Worm (Caenorhabditis elegans) whole organism, late embryonic: ENCODE results near the gene srxa-1.

ENCODE experiments used
- C08G9.2 ChIP-seq: sonication (generic microtip); optimal IDR thresholded peaks from 2 replicates; lab custom pipeline; 2016; ENCODE audit warnings: mild to moderate bottlenecking, missing genetic modification characterization, moderate library complexity, missing compliant biosample characterization
- F13H6.1 ChIP-seq: sonication (generic microtip); optimal IDR thresholded peaks from 2 replicates; lab custom pipeline; 2016; ENCODE audit warnings: missing genetic modification characterization, missing compliant biosample characterization
- K02D7.2 ChIP-seq: sonication (generic microtip); optimal IDR thresholded peaks from 2 replicates; lab custom pipeline; 2017; ENCODE audit warnings: mild to moderate bottlenecking, missing genetic modification characterization, missing compliant biosample characterization
- T23F11.4 ChIP-seq: fragments of 200-800 bp; sonication (Bioruptor generic); optimal IDR thresholded peaks from 2 replicates; lab custom pipeline; 2018; ENCODE audit warnings: mild to moderate bottlenecking, missing genetic modification characterization, missing compliant biosample characterization
- Y22D7AL.16 ChIP-seq: sonication (generic microtip); optimal IDR thresholded peaks from 2 replicates; lab custom pipeline; 2016; ENCODE audit warnings: missing genetic modification characterization, missing compliant biosample characterization
- ahr-1 ChIP-seq: sonication (generic microtip); optimal IDR thresholded peaks from 2 replicates; lab custom pipeline; 2016; ENCODE audit warnings: missing genetic modification characterization, missing compliant biosample characterization
- ama-1 ChIP-seq: fragments of 150-350 bp; optimal IDR thresholded peaks from 2 replicates; lab custom pipeline; 2014
- ceh-14 ChIP-seq: sonication (generic microtip); optimal IDR thresholded peaks from 2 replicates; lab custom pipeline; 2016; ENCODE audit warnings: missing genotype, missing genetic modification characterization, missing compliant biosample characterization
- ceh-18 ChIP-seq: sonication (generic microtip); optimal IDR thresholded peaks from 2 replicates; lab custom pipeline; 2016; ENCODE audit warnings: missing genetic modification characterization, missing compliant biosample characterization
- ceh-19 ChIP-seq: fragments of 200-800 bp; sonication (Bioruptor generic); optimal IDR thresholded peaks from 2 replicates; lab custom pipeline; 2018; ENCODE audit warnings: mild to moderate bottlenecking, missing genetic modification characterization, missing compliant biosample characterization
- ceh-2 ChIP-seq: sonication (generic microtip); optimal IDR thresholded peaks from 2 replicates; lab custom pipeline; 2016; ENCODE audit warnings: missing genotype, missing genetic modification characterization, missing compliant biosample characterization
- ceh-22 ChIP-seq: sonication (generic microtip); optimal IDR thresholded peaks from 2 replicates; lab custom pipeline; 2017; ENCODE audit warnings: missing biosample characterization, missing genetic modification characterization
- ceh-24 ChIP-seq: sonication (generic microtip); optimal IDR thresholded peaks from 2 replicates; lab custom pipeline; 2016; ENCODE audit warnings: mild to moderate bottlenecking, missing genetic modification characterization, missing compliant biosample characterization
- ceh-30 ChIP-seq: fragments of 150-350 bp; optimal IDR thresholded peaks from 2 replicates; lab custom pipeline; 2014; ENCODE audit warnings: missing biosample characterization, missing genetic modification characterization
- ceh-31 ChIP-seq: sonication (generic microtip); optimal IDR thresholded peaks from 2 replicates; lab custom pipeline; 2016; ENCODE audit warnings: missing genetic modification characterization, missing compliant biosample characterization
- ceh-34 ChIP-seq: sonication (generic microtip); optimal IDR thresholded peaks from 2 replicates; lab custom pipeline; 2016; ENCODE audit warnings: mild to moderate bottlenecking, missing genetic modification characterization, missing compliant biosample characterization
- ceh-48 ChIP-seq: sonication (generic microtip); optimal IDR thresholded peaks from 2 replicates; lab custom pipeline; 2016; ENCODE audit warnings: missing genetic modification characterization, inconsistent platforms, missing compliant biosample characterization
- ceh-9 ChIP-seq: sonication (generic microtip); optimal IDR thresholded peaks from 2 replicates; lab custom pipeline; 2016; ENCODE audit warnings: mild to moderate bottlenecking, missing genetic modification characterization, inconsistent platforms, missing compliant biosample characterization
- che-1 ChIP-seq: sonication (generic microtip); optimal IDR thresholded peaks from 2 replicates; lab custom pipeline; 2016; ENCODE audit warnings: mild to moderate bottlenecking, missing genetic modification characterization, missing compliant biosample characterization
- dmd-4 ChIP-seq: sonication (generic microtip); optimal IDR thresholded peaks from 2 replicates; lab custom pipeline; 2016; ENCODE audit warnings: borderline replicate concordance, missing genetic modification characterization, missing compliant biosample characterization
- elt-2 ChIP-seq: sonication (generic microtip); optimal IDR thresholded peaks from 2 replicates; lab custom pipeline; 2016; ENCODE audit warnings: missing genetic modification reagents, missing genetic modification characterization, missing compliant biosample characterization
- ets-4 ChIP-seq: sonication (generic microtip); optimal IDR thresholded peaks from 2 replicates; lab custom pipeline; 2016; ENCODE audit warnings: missing genetic modification characterization, missing compliant biosample characterization
- eyg-1 ChIP-seq: sonication (generic microtip); optimal IDR thresholded peaks from 2 replicates; lab custom pipeline; 2016; ENCODE audit warnings: missing genotype, missing genetic modification characterization, missing compliant biosample characterization
- fkh-6 ChIP-seq: sonication (generic microtip); optimal IDR thresholded peaks from 2 replicates; lab custom pipeline; 2016; ENCODE audit warnings: missing genetic modification characterization, missing compliant biosample characterization
- gmeb-2 ChIP-seq: sonication (generic microtip); optimal IDR thresholded peaks from 2 replicates; lab custom pipeline; 2016; ENCODE audit warnings: missing genetic modification characterization, inconsistent platforms, missing compliant biosample characterization
- hlh-13 ChIP-seq: fragments of 200-800 bp; sonication (Bioruptor generic); optimal IDR thresholded peaks from 2 replicates; lab custom pipeline; 2018; ENCODE audit warnings: mild to moderate bottlenecking, missing genetic modification characterization, missing compliant biosample characterization
- hlh-15 ChIP-seq: sonication (generic microtip); optimal IDR thresholded peaks from 2 replicates; lab custom pipeline; 2016; ENCODE audit warnings: missing genetic modification characterization, missing compliant biosample characterization
- hlh-30 ChIP-seq: sonication (generic microtip); optimal IDR thresholded peaks from 2 replicates; lab custom pipeline; 2017; ENCODE audit warnings: antibody characterized with exemption, missing genetic modification characterization, missing compliant biosample characterization; ENCODE audit not compliant: insufficient read depth
- hlh-6 ChIP-seq: sonication (generic microtip); optimal IDR thresholded peaks from 2 replicates; lab custom pipeline; 2016; ENCODE audit warnings: missing genotype, missing genetic modification characterization, missing compliant biosample characterization
- hlh-8 ChIP-seq: sonication (generic microtip); optimal IDR thresholded peaks from 2 replicates; lab custom pipeline; 2016; ENCODE audit warnings: missing genotype, missing genetic modification characterization, missing compliant biosample characterization
- madf-2 ChIP-seq: sonication (generic microtip); optimal IDR thresholded peaks from 2 replicates; lab custom pipeline; 2017; ENCODE audit warnings: missing genetic modification characterization, missing compliant biosample characterization
- nfya-1 ChIP-seq: sonication (generic microtip); optimal IDR thresholded peaks from 2 replicates; lab custom pipeline; 2017; ENCODE audit warnings: missing genetic modification characterization, mild to moderate bottlenecking, missing compliant biosample characterization, antibody characterized with exemption, moderate library complexity
- nhr-11 ChIP-seq: fragments of 150-350 bp; optimal IDR thresholded peaks from 2 replicates; lab custom pipeline; 2014; ENCODE audit warnings: missing biosample characterization, missing genetic modification characterization
- npax-4 ChIP-seq: sonication (generic microtip); optimal IDR thresholded peaks from 2 replicates; lab custom pipeline; 2016; ENCODE audit warnings: missing genetic modification characterization, missing compliant biosample characterization
- odd-2 ChIP-seq: sonication (generic microtip); optimal IDR thresholded peaks from 2 replicates; lab custom pipeline; 2017; ENCODE audit warnings: antibody characterized with exemption, mild to moderate bottlenecking, missing genetic modification characterization, missing compliant biosample characterization
- pag-3 ChIP-seq: sonication (generic microtip); optimal IDR thresholded peaks from 2 replicates; lab custom pipeline; 2016; ENCODE audit warnings: missing compliant biosample characterization, missing genetic modification characterization, borderline replicate concordance
- pat-9 ChIP-seq: fragments of 200-800 bp; sonication (Bioruptor generic); optimal IDR thresholded peaks from 2 replicates; lab custom pipeline; 2018; ENCODE audit warnings: mild to moderate bottlenecking, missing genetic modification characterization, moderate library complexity, missing compliant biosample characterization
- pax-1 ChIP-seq: fragments of 150-350 bp; optimal IDR thresholded peaks from 2 replicates; lab custom pipeline; 2014; ENCODE audit warnings: missing biosample characterization, missing genetic modification characterization
- pha-4 ChIP-seq: fragments of 150-350 bp; optimal IDR thresholded peaks from 2 replicates; lab custom pipeline; 2018; ENCODE audit warnings: missing biosample characterization, missing genetic modification reagents, missing genetic modification characterization
- pqm-1 ChIP-seq: sonication (generic microtip); optimal IDR thresholded peaks from 2 replicates; lab custom pipeline; 2016; ENCODE audit warnings: missing genetic modification characterization, missing compliant biosample characterization
- pros-1 ChIP-seq: fragments of 150-350 bp; optimal IDR thresholded peaks from 2 replicates; lab custom pipeline; 2014; ENCODE audit warnings: missing biosample characterization, missing genetic modification reagents, missing genetic modification characterization
- ref-2 ChIP-seq: sonication (generic microtip); optimal IDR thresholded peaks from 2 replicates; lab custom pipeline; 2016; ENCODE audit warnings: missing genetic modification characterization, missing compliant biosample characterization
- sdc-2 ChIP-seq: sonication (generic microtip); optimal IDR thresholded peaks from 2 replicates; lab custom pipeline; 2016; ENCODE audit warnings: missing genotype, missing genetic modification characterization, missing compliant biosample characterization
- sox-2 ChIP-seq: fragments of 200-800 bp; sonication (Bioruptor generic); IDR thresholded peaks from 2 replicates; pipeline ENCODE4 v1.3.6; 2022; ENCODE audit warnings: missing genetic modification reagents, missing genetic modification characterization, missing compliant biosample characterization
- tbx-2 ChIP-seq: sonication (generic microtip); optimal IDR thresholded peaks from 2 replicates; lab custom pipeline; 2016; ENCODE audit warnings: missing genetic modification characterization, missing compliant biosample characterization
- tbx-7 ChIP-seq: sonication (generic microtip); optimal IDR thresholded peaks from 2 replicates; lab custom pipeline; 2016; ENCODE audit warnings: missing genotype, missing genetic modification characterization, missing compliant biosample characterization
- ttx-3 ChIP-seq: sonication (generic microtip); optimal IDR thresholded peaks from 2 replicates; lab custom pipeline; 2016; ENCODE audit warnings: missing genetic modification reagents, missing genetic modification characterization, missing compliant biosample characterization
- unc-3 ChIP-seq, 2 experiments: fragments of 200-800 bp in 1 of 2; sonication (Bioruptor generic) in 1 of 2; sonication (generic microtip) in 1 of 2; conservative IDR thresholded peaks in 1 of 2; optimal IDR thresholded peaks in 1 of 2; 2 replicates each; pipeline versions ENCODE4 v1.3.6 to Lab custom; 2016 to 2022; ENCODE audit warnings: missing compliant biosample characterization in 2 of 2, missing genetic modification characterization in 2 of 2, missing genetic modification reagents in 1 of 2
- unc-55 ChIP-seq: sonication (generic microtip); optimal IDR thresholded peaks from 2 replicates; lab custom pipeline; 2017; ENCODE audit warnings: missing biosample characterization, missing genetic modification reagents, missing genetic modification characterization
- unc-86 ChIP-seq: sonication (generic microtip); optimal IDR thresholded peaks from 2 replicates; lab custom pipeline; 2016; ENCODE audit warnings: missing genetic modification characterization, missing compliant biosample characterization
- zip-5 ChIP-seq: sonication (generic microtip); optimal IDR thresholded peaks from 2 replicates; lab custom pipeline; 2016; ENCODE audit warnings: missing genetic modification characterization, missing compliant biosample characterization

Gene srxa-1

ce11 chrV:20776761-20777160, 44.9 kb downstream of the srxa-1 start:
- no peak for TF ChIP-seq T23F11.4 (GFP tag; lab: Kevin White, UChicago)
- TF ChIP-seq fkh-6 = no peak
- no peak for TF ChIP-seq hlh-8
- no peak for TF ChIP-seq sdc-2 (tag; lab: Kevin White, UChicago)
- no peak for TF ChIP-seq pqm-1
- TF ChIP-seq pat-9 (tag; lab: Kevin White, UChicago) = no peak
- no peak for TF ChIP-seq hlh-13
- no peak for TF ChIP-seq unc-86 (tag; lab: Kevin White, UChicago)
- TF ChIP-seq che-1 (tag; lab: Kevin White, UChicago) = no peak
- TF ChIP-seq pag-3 = no peak
- no peak for TF ChIP-seq sox-2 (GFP tag; lab: Robert Waterston, UW)

- no peak for TF ChIP-seq ceh-24
- TF ChIP-seq dmd-4 (tag; lab: Kevin White, UChicago) = no peak
- peak; percentile 85 for TF ChIP-seq ceh-22
- TF ChIP-seq ttx-3 = peak; percentile 3
- TF ChIP-seq ceh-30 (tag; lab: Kevin White, UChicago) = no peak
- peak; percentile 10 for TF ChIP-seq Y22D7AL.16 (tag; lab: Kevin White, UChicago)
- peak; percentile 94 for TF ChIP-seq unc-55
- no peak for TF ChIP-seq unc-86 (tag; lab: Kevin White, UChicago)
- peak; percentile 80 for TF ChIP-seq madf-2 (tag; lab: Kevin White, UChicago)
- TF ChIP-seq F13H6.1 (tag; lab: Kevin White, UChicago) = peak; percentile 81
- TF ChIP-seq ceh-14 (tag; lab: Kevin White, UChicago) = peak; percentile 61
- no peak for TF ChIP-seq C08G9.2 (tag; lab: Kevin White, UChicago)
- TF ChIP-seq ceh-2 (tag; lab: Kevin White, UChicago) = no peak
- TF ChIP-seq elt-2 = peak; percentile 27
- no peak for TF ChIP-seq ceh-19
- peak; percentile 44 for TF ChIP-seq ets-4
- no peak for TF ChIP-seq odd-2 (tag; lab: Kevin White, UChicago)
- TF ChIP-seq npax-4 = no peak
- TF ChIP-seq pros-1 = peak; percentile 15
- no peak for TF ChIP-seq ahr-1 (tag; lab: Kevin White, UChicago)
- TF ChIP-seq nhr-11 (tag; lab: Kevin White, UChicago) = no peak
- TF ChIP-seq hlh-13 = no peak
- TF ChIP-seq pax-1 = peak; percentile 75
- peak; percentile 98 for TF ChIP-seq hlh-30 (tag; lab: Kevin White, UChicago)
- TF ChIP-seq K02D7.2 (tag; lab: Kevin White, UChicago) = no peak
- TF ChIP-seq fkh-6 = no peak
- TF ChIP-seq ceh-48 = no peak
- TF ChIP-seq pha-4 (tag; lab: Kevin White, UChicago) = peak; percentile 100
- TF ChIP-seq sdc-2 (tag; lab: Kevin White, UChicago) = peak; percentile 65
- TF ChIP-seq pat-9 (tag; lab: Kevin White, UChicago) = no peak
- TF ChIP-seq ceh-18 (tag; lab: Kevin White, UChicago) = peak; percentile 95
- TF ChIP-seq eyg-1 (tag; lab: Kevin White, UChicago) = no peak
- TF ChIP-seq pqm-1 = peak; percentile 78
- peak; percentile 11 for TF ChIP-seq gmeb-2 (tag; lab: Kevin White, UChicago)
- TF ChIP-seq che-1 (tag; lab: Kevin White, UChicago) = no peak
- TF ChIP-seq sox-2 (GFP tag; lab: Robert Waterston, UW) = no peak
- peak; percentile 21 for TF ChIP-seq tbx-7 (tag; lab: Kevin White, UChicago)
- TF ChIP-seq ceh-34 (tag; lab: Kevin White, UChicago) = peak; percentile 73
- TF ChIP-seq nfya-1 (tag; lab: Kevin White, UChicago) = peak; percentile 90
- no peak for TF ChIP-seq ama-1 (lab: Kevin White, UChicago)
- TF ChIP-seq unc-3 (GFP tag; conservative IDR thresholded peaks at IDR 0.05; lab: Robert Waterston, UW) = 0 out of 2 replicates have a peak, but pooled peaks have one; percentile 13
- no peak for TF ChIP-seq unc-3 (tag; optimal IDR thresholded peaks at IDR 0.05; lab: Kevin White, UChicago)
- peak; percentile 80 for TF ChIP-seq tbx-2
- TF ChIP-seq ceh-9 (tag; lab: Kevin White, UChicago) = no peak
- TF ChIP-seq hlh-6 (tag; lab: Kevin White, UChicago) = no peak
- peak; percentile 94 for TF ChIP-seq ceh-31 (tag; lab: Kevin White, UChicago)
- TF ChIP-seq zip-5 (tag; lab: Kevin White, UChicago) = no peak
- no peak for TF ChIP-seq hlh-15 (tag; lab: Kevin White, UChicago)
- peak; percentile 73 for TF ChIP-seq ref-2
These were observed 46.4 kb downstream of the srxa-1 start for ce11 chrV:20778257-20778697.
